Worm (Caenorhabditis elegans): ENCODE measurements around the gene F34H10.3.

Gene F34H10.3

DNA sequence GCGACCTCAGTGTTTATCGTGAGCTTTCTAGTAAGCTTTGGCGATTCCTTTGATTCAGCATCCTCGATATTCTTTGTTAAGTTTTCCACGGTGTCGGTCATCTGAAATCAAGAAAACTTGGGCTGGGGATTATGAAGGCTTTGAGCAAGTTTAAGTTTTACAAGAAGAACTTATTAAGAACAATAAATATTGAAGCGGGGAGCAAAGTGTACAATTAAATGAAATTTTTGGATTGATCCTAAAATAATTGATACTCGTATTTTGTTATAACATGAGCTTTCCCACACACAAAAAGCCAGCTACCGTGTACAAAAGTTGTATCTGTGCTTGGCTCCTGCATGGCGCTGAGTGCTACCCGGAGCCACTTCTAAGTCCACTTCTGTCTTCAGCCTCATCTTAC is at the start of gene F34H10.3:
Gene F34H10.3 (minus strand): TSS at position 101 of the 400 bp plus-strand sequence.
- TF ChIP-seq nhr-77 (tag; optimal IDR thresholded peaks at IDR 0.05) (no peak), dmd-4 (tag; optimal IDR thresholded peaks at IDR 0.05) (no peak)

DNA sequence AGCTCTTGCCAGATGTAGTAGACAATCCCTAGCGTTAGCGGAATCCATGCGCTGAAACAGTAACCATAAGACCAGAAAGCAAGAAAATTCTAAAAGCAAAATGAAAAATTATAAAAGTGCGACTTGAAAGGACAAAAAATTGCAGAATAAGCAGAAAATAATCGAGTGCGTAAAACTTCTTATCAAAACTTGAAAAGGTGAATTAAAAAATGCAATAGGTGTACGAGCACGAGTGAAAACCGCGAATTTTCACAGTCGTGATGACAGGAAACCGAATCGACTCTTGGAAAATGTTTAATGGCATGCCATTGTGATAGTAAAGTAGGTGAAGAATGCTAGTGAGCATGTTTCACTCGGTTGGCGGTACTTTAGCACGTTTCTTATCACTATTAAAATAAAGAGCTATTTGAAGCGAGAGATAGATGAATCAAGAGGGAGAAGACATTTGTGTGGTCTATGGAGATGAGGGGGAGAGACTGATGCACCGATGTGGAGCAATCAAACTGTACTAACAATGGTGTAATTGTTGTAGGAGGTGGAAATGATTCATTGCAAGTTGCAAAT is 45.4 kb upstream of the F34H10.3 start, which contains the start of gene ifp-1:
Gene ifp-1 (minus strand): TSS at position 51 of the 564 bp plus-strand sequence.
- peak; percentile 53 for TF ChIP-seq gmeb-1 (tag; optimal IDR thresholded peaks at IDR 0.05)
- no peak for TF ChIP-seq nhr-10 (tag; optimal IDR thresholded peaks at IDR 0.05)
- TF ChIP-seq nhr-237 (tag; optimal IDR thresholded peaks at IDR 0.05) = no peak
- TF ChIP-seq dmd-4 (tag; optimal IDR thresholded peaks at IDR 0.05) = no peak
- peak in 1 of 2 experiments; percentile 34 for TF ChIP-seq mdl-1 (tag; optimal IDR thresholded peaks at IDR 0.05)
- no peak for TF ChIP-seq ZK546.5 (tag; optimal IDR thresholded peaks at IDR 0.05)
- no peak for TF ChIP-seq nhr-77 (tag; optimal IDR thresholded peaks at IDR 0.05)
- TF ChIP-seq sem-4 (tag; optimal IDR thresholded peaks at IDR 0.05) = no peak
- TF ChIP-seq crh-2 (tag; optimal IDR thresholded peaks at IDR 0.05) = peak; percentile 49
- no peak for TF ChIP-seq lin-39 (tag; optimal IDR thresholded peaks at IDR 0.05)
- TF ChIP-seq unc-39 (tag; optimal IDR thresholded peaks at IDR 0.05) = no peak
- TF ChIP-seq sma-9 (GFP tag; optimal IDR thresholded peaks at IDR 0.05) = peak; percentile 37
- no peak for TF ChIP-seq sma-9 (tag; optimal IDR thresholded peaks at IDR 0.05)
- no peak for TF ChIP-seq F13H6.1 (tag; optimal IDR thresholded peaks at IDR 0.05)
- no peak for TF ChIP-seq unc-55 (GFP tag; optimal IDR thresholded peaks at IDR 0.05)
- TF ChIP-seq ztf-11 (tag; optimal IDR thresholded peaks at IDR 0.05) = no peak
- TF ChIP-seq ama-1 (optimal IDR thresholded peaks at IDR 0.05) = no peak
- TF ChIP-seq unc-62 (GFP tag; optimal IDR thresholded peaks at IDR 0.05) = no peak
- TF ChIP-seq nhr-129 (tag; optimal IDR thresholded peaks at IDR 0.05) = no peak
- no peak for TF ChIP-seq nhr-23 (tag; optimal IDR thresholded peaks at IDR 0.05)
- no peak for TF ChIP-seq ceh-82 (tag; optimal IDR thresholded peaks at IDR 0.05)
- no peak for TF ChIP-seq ztf-4 (tag; optimal IDR thresholded peaks at IDR 0.05)
- TF ChIP-seq alr-1 (tag; optimal IDR thresholded peaks at IDR 0.05) = no peak
- TF ChIP-seq egl-27 (tag; optimal IDR thresholded peaks at IDR 0.05) = no peak
- TF ChIP-seq fos-1 (tag; optimal IDR thresholded peaks at IDR 0.05) = peak; percentile 88
- no peak for TF ChIP-seq nhr-21 (tag; optimal IDR thresholded peaks at IDR 0.05)
- no peak for TF ChIP-seq elt-3 (tag; optimal IDR thresholded peaks at IDR 0.05)
- no peak for TF ChIP-seq lin-11 (tag; optimal IDR thresholded peaks at IDR 0.05)
- no peak for TF ChIP-seq blmp-1 (tag; optimal IDR thresholded peaks at IDR 0.05; ENCODE audit: insufficient read depth)

DNA sequence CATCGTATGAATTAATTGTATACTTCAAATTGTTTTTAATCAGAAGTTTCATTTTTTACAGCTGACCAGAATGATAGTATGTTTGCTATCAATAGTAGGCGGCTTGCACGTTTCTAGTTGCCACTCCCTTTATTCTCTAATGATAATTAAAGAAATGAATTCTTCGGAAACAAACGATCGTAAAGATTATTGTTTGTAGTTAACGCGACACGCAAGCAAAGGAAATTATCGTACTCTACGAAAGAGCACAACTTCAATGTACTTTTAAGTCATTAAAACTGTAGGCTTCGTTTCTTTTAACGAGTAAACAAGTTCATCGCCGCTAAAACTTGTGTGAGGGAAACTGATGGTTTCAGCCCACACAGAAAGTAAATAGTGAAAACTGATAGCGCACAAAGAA is 44.6 kb upstream of the F34H10.3 start:
- TF ChIP-seq crh-2 (tag; optimal IDR thresholded peaks at IDR 0.05) = peak; percentile 50
- no peak for TF ChIP-seq sem-4 (tag; optimal IDR thresholded peaks at IDR 0.05)
- TF ChIP-seq F13H6.1 (tag; optimal IDR thresholded peaks at IDR 0.05) = peak; percentile 39
- TF ChIP-seq elt-3 (tag; optimal IDR thresholded peaks at IDR 0.05) = no peak
- no peak for TF ChIP-seq ceh-16 (tag; optimal IDR thresholded peaks at IDR 0.05)
- TF ChIP-seq nhr-129 (tag; optimal IDR thresholded peaks at IDR 0.05) = no peak
- peak; percentile 39 for TF ChIP-seq gmeb-1 (tag; optimal IDR thresholded peaks at IDR 0.05)
- peak; percentile 52 for TF ChIP-seq sma-9 (GFP tag; optimal IDR thresholded peaks at IDR 0.05)
- no peak for TF ChIP-seq sma-9 (tag; optimal IDR thresholded peaks at IDR 0.05)
- TF ChIP-seq blmp-1 (tag; optimal IDR thresholded peaks at IDR 0.05; ENCODE audit: insufficient read depth) = no peak
- TF ChIP-seq fos-1 (tag; optimal IDR thresholded peaks at IDR 0.05) = peak; percentile 40

DNA sequence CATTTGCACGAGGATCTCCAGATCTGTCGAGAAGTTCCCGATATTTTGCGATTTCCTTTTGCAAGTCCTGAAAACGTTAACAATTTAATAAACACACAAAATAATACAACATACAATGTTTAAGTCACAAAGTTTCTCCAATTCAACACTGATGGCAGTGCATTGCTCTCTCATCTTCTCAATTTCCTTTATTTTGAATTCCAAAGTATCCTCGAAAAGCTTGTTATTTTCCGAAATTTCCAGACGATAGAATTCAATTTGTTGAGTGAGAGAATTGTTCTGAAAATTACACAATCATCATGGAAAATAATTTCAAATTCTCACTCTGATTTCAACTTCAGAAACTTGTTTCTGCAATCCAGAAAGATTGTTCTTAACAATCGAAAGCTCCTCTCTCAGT is 43.1 kb upstream of the F34H10.3 start:
- TF ChIP-seq nhr-11 (tag; optimal IDR thresholded peaks at IDR 0.05) = no peak
- no peak for TF ChIP-seq alr-1 (tag; optimal IDR thresholded peaks at IDR 0.05)
- TF ChIP-seq F13H6.1 (tag; optimal IDR thresholded peaks at IDR 0.05) = no peak

DNA sequence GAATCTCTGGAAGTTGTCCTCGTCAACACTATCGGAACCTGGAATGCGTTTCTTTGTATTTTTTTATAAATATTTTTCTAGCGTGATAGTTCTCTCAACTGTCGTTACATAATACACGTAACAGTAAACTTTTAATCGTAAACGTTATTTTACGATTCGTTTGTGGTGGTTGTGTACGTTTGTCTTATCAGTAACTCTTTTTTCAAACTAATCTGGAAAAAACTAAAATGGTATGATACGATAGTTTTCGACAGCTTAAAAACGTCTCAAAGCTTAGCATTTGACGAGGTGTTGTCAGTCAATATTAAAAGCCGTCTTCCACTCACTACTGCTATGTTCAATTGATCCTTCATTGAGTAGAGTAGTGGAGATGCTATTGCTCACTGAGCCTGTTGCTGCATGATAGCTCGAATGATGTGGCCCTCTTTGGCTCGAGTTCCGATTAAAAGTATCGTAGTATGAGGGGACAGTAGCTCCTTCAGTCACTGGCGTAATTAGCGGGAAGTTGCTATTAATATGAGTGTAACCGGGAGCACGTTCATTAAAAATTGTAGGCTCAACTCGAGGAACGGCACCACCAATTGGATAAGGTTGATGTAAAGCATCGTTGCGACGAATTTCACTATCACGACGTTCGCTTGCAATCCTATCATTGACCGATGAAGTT is 42.1 kb upstream of the F34H10.3 start:
- TF ChIP-seq peb-1 (tag; optimal IDR thresholded peaks at IDR 0.05) = no peak
- TF ChIP-seq gmeb-1 (tag; optimal IDR thresholded peaks at IDR 0.05) = no peak
- no peak for TF ChIP-seq sma-9 (GFP tag; optimal IDR thresholded peaks at IDR 0.05)
- no peak for TF ChIP-seq sma-9 (tag; optimal IDR thresholded peaks at IDR 0.05)
- no peak for TF ChIP-seq crh-2 (tag; optimal IDR thresholded peaks at IDR 0.05)
- no peak for TF ChIP-seq mdl-1 (tag; optimal IDR thresholded peaks at IDR 0.05)
- TF ChIP-seq ztf-4 (tag; optimal IDR thresholded peaks at IDR 0.05) = no peak
- TF ChIP-seq fos-1 (tag; optimal IDR thresholded peaks at IDR 0.05) = no peak
- no peak for TF ChIP-seq alr-1 (tag; optimal IDR thresholded peaks at IDR 0.05)
- no peak for TF ChIP-seq egl-27 (tag; optimal IDR thresholded peaks at IDR 0.05)
- no peak for TF ChIP-seq nhr-10 (tag; optimal IDR thresholded peaks at IDR 0.05)
- no peak for TF ChIP-seq lin-11 (tag; optimal IDR thresholded peaks at IDR 0.05)
- no peak for TF ChIP-seq elt-3 (tag; optimal IDR thresholded peaks at IDR 0.05)
- no peak for TF ChIP-seq C34F6.9 (tag; optimal IDR thresholded peaks at IDR 0.05)
- no peak for TF ChIP-seq ZK546.5 (tag; optimal IDR thresholded peaks at IDR 0.05)

Measured in whole organism, L2 larva.